Worm (Caenorhabditis elegans) whole organism, L1 larva: ENCODE measurements around the gene sri-60.
A peak's percentile ranks its signal among the peaks of the same experiment; 100 is the strongest.

Experiments
- C04F5.9 ChIP-seq: sonication (generic microtip); optimal IDR thresholded peaks from 2 replicates; lab custom pipeline; 2016; ENCODE audit warnings: missing genetic modification characterization, missing compliant biosample characterization
- C16A3.4 ChIP-seq: fragments of 150-350 bp; optimal IDR thresholded peaks from 2 replicates; lab custom pipeline; 2014; ENCODE audit warnings: missing biosample characterization, missing genetic modification characterization
- F16B12.6 ChIP-seq: fragments of 150-350 bp; optimal IDR thresholded peaks from 2 replicates; lab custom pipeline; 2014; ENCODE audit warnings: missing biosample characterization, missing genetic modification characterization
- aha-1 ChIP-seq: fragments of 150-350 bp; optimal IDR thresholded peaks from 2 replicates; lab custom pipeline; 2014; ENCODE audit warnings: missing biosample characterization, missing genetic modification characterization
- ceh-63 ChIP-seq: fragments of 200-800 bp; sonication (Bioruptor generic); optimal IDR thresholded peaks from 2 replicates; lab custom pipeline; 2018; ENCODE audit warnings: mild to moderate bottlenecking, missing genetic modification characterization, missing compliant biosample characterization
- ceh-8 ChIP-seq: fragments of 200-800 bp; sonication (Bioruptor generic); optimal IDR thresholded peaks from 2 replicates; lab custom pipeline; 2018; ENCODE audit warnings: mild to moderate bottlenecking, missing genetic modification characterization, moderate library complexity, missing compliant biosample characterization
- ceh-82 ChIP-seq, 3 experiments: fragments of 150-350 bp in 1 of 3; sonication (generic microtip) in 2 of 3; optimal IDR thresholded peaks; 2 replicates each; lab custom pipeline; 2014 to 2017; ENCODE audit warnings: missing biosample characterization in 3 of 3, missing genetic modification characterization in 3 of 3
- ceh-88 ChIP-seq: fragments of 200-800 bp; sonication (Bioruptor generic); IDR thresholded peaks from 2 replicates; pipeline ENCODE4 v1.3.6; 2022; ENCODE audit warnings: missing genetic modification characterization, missing compliant biosample characterization
- ceh-90 ChIP-seq: sonication (generic microtip); optimal IDR thresholded peaks from 2 replicates; lab custom pipeline; 2016; ENCODE audit warnings: missing genetic modification characterization, missing compliant biosample characterization
- ces-1 ChIP-seq: fragments of 150-350 bp; optimal IDR thresholded peaks from 2 replicates; lab custom pipeline; 2014; ENCODE audit warnings: missing biosample characterization, missing genetic modification reagents, missing genetic modification characterization
- dsc-1 ChIP-seq: sonication (generic microtip); optimal IDR thresholded peaks from 2 replicates; lab custom pipeline; 2016; ENCODE audit warnings: mild to moderate bottlenecking, missing genetic modification characterization, missing compliant biosample characterization
- efl-3 ChIP-seq: fragments of 200-800 bp; sonication (Bioruptor generic); optimal IDR thresholded peaks from 2 replicates; lab custom pipeline; 2018; ENCODE audit warnings: mild to moderate bottlenecking, missing genetic modification characterization, missing compliant biosample characterization
- elt-2 ChIP-seq: sonication (generic microtip); optimal IDR thresholded peaks from 2 replicates; lab custom pipeline; 2016; ENCODE audit warnings: missing genetic modification characterization, mild to moderate bottlenecking, inconsistent platforms, missing compliant biosample characterization, missing genetic modification reagents
- elt-3 ChIP-seq, 6 experiments: fragments of 150-350 bp in 1 of 6; sonication (generic microtip); optimal IDR thresholded peaks; 2 replicates each; lab custom pipeline; 2017 to 2018; ENCODE audit warnings: missing biosample characterization in 6 of 6, missing genetic modification characterization in 6 of 6, inconsistent platforms in 1 of 6
- ets-5 ChIP-seq: fragments of 200-800 bp; sonication (Bioruptor generic); IDR thresholded peaks from 2 replicates; pipeline ENCODE4 v1.3.6; 2022; ENCODE audit warnings: missing genetic modification characterization, missing compliant biosample characterization
- fkh-10 ChIP-seq: sonication (generic microtip); optimal IDR thresholded peaks from 2 replicates; lab custom pipeline; 2017; ENCODE audit warnings: missing biosample characterization, missing genetic modification reagents, missing genetic modification characterization
- fkh-4 ChIP-seq: sonication (generic microtip); optimal IDR thresholded peaks from 2 replicates; lab custom pipeline; 2016; ENCODE audit warnings: missing compliant biosample characterization, missing genetic modification characterization, borderline replicate concordance
- fkh-8 ChIP-seq: sonication (generic microtip); optimal IDR thresholded peaks from 2 replicates; lab custom pipeline; 2016; ENCODE audit warnings: mild to moderate bottlenecking, missing genetic modification characterization, missing compliant biosample characterization
- fos-1 ChIP-seq: fragments of 150-350 bp; optimal IDR thresholded peaks from 2 replicates; lab custom pipeline; 2014; ENCODE audit warnings: missing biosample characterization, missing genetic modification characterization
- grh-1 ChIP-seq: fragments of 200-800 bp; sonication (Bioruptor generic); IDR thresholded peaks from 2 replicates; pipeline ENCODE4 v1.3.6; 2022; ENCODE audit warnings: missing genetic modification reagents, missing genetic modification characterization, missing compliant biosample characterization
- hlh-17 ChIP-seq: fragments of 200-800 bp; sonication (Bioruptor generic); optimal IDR thresholded peaks from 2 replicates; lab custom pipeline; 2018; ENCODE audit warnings: missing genetic modification characterization, mild to moderate bottlenecking, missing compliant biosample characterization, moderate library complexity, borderline replicate concordance
- hlh-4 ChIP-seq: sonication (generic microtip); optimal IDR thresholded peaks from 2 replicates; lab custom pipeline; 2016; ENCODE audit warnings: mild to moderate bottlenecking, missing genetic modification characterization, missing compliant biosample characterization
- hpl-2 ChIP-seq: fragments of 150-350 bp; optimal IDR thresholded peaks from 2 replicates; lab custom pipeline; 2014; ENCODE audit warnings: missing biosample characterization, missing genetic modification reagents, missing genetic modification characterization
- lin-15B ChIP-seq: fragments of 150-350 bp; sonication (generic microtip); optimal IDR thresholded peaks from 3 replicates; lab custom pipeline; 2014; ENCODE audit warnings: missing biosample characterization, missing genetic modification characterization
- lin-35 ChIP-seq, 2 experiments: fragments of 150-350 bp; optimal IDR thresholded peaks; 2 replicates each; lab custom pipeline; 2014; ENCODE audit warnings: missing biosample characterization in 2 of 2, missing genetic modification characterization in 2 of 2, missing genetic modification reagents in 2 of 2
- lsy-2 ChIP-seq, 2 experiments: fragments of 150-350 bp; optimal IDR thresholded peaks; 2 replicates each; lab custom pipeline; 2014; ENCODE audit warnings: missing biosample characterization in 2 of 2, missing genetic modification characterization in 2 of 2
- mab-9 ChIP-seq: fragments of 200-800 bp; sonication (Bioruptor generic); IDR thresholded peaks from 2 replicates; pipeline ENCODE4 v1.3.6; 2022; ENCODE audit warnings: missing genetic modification reagents, missing genetic modification characterization, missing compliant biosample characterization
- mdl-1 ChIP-seq, 2 experiments: fragments of 150-350 bp; optimal IDR thresholded peaks; 2 replicates each; lab custom pipeline; 2014 to 2017; ENCODE audit warnings: missing biosample characterization in 2 of 2, missing genetic modification characterization in 2 of 2, inconsistent platforms in 1 of 2
- mep-1 ChIP-seq: fragments of 150-350 bp; optimal IDR thresholded peaks from 2 replicates; lab custom pipeline; 2014; ENCODE audit warnings: missing biosample characterization, missing genetic modification characterization
- nhr-20 ChIP-seq: sonication (generic microtip); optimal IDR thresholded peaks from 2 replicates; lab custom pipeline; 2016; ENCODE audit warnings: mild to moderate bottlenecking, missing genetic modification characterization, missing compliant biosample characterization
- nhr-47 ChIP-seq: sonication (generic microtip); optimal IDR thresholded peaks from 2 replicates; lab custom pipeline; 2016; ENCODE audit warnings: mild to moderate bottlenecking, missing genetic modification characterization, moderate library complexity, missing compliant biosample characterization
- nhr-71 ChIP-seq: sonication (generic microtip); optimal IDR thresholded peaks from 2 replicates; lab custom pipeline; 2016; ENCODE audit warnings: mild to moderate bottlenecking, missing genetic modification characterization, moderate library complexity, missing compliant biosample characterization
- nhr-76 ChIP-seq: sonication (generic microtip); optimal IDR thresholded peaks from 2 replicates; lab custom pipeline; 2017; ENCODE audit warnings: missing biosample characterization, missing genetic modification characterization
- nhr-84 ChIP-seq: sonication (generic microtip); optimal IDR thresholded peaks from 2 replicates; lab custom pipeline; 2017; ENCODE audit warnings: missing biosample characterization, missing genetic modification characterization
- nhr-85 ChIP-seq: sonication (generic microtip); peaks from one replicate; lab custom pipeline; 2016; ENCODE audit warnings: missing genetic modification characterization, inconsistent platforms, missing compliant biosample characterization
- pag-3 ChIP-seq: sonication (generic microtip); optimal IDR thresholded peaks from 2 replicates; lab custom pipeline; 2017; ENCODE audit warnings: missing genetic modification characterization, mild to moderate bottlenecking, missing compliant biosample characterization, antibody characterized with exemption, borderline replicate concordance; ENCODE audit not compliant: insufficient read depth
- pax-3 ChIP-seq: fragments of 200-800 bp; sonication (Bioruptor generic); optimal IDR thresholded peaks from 2 replicates; lab custom pipeline; 2018; ENCODE audit warnings: mild to moderate bottlenecking, missing genetic modification characterization, moderate library complexity, missing compliant biosample characterization
- pqm-1 ChIP-seq: sonication (generic microtip); optimal IDR thresholded peaks from 3 replicates; lab custom pipeline; 2017; ENCODE audit warnings: missing biosample characterization, missing genetic modification characterization
- snpc-4 ChIP-seq: fragments of 150-350 bp; optimal IDR thresholded peaks from 2 replicates; lab custom pipeline; 2014; ENCODE audit warnings: missing biosample characterization, missing genetic modification characterization
- sox-4 ChIP-seq: sonication (generic microtip); optimal IDR thresholded peaks from 2 replicates; lab custom pipeline; 2016; ENCODE audit warnings: missing genetic modification characterization, missing compliant biosample characterization
- tbx-2 ChIP-seq: sonication (generic microtip); optimal IDR thresholded peaks from 2 replicates; lab custom pipeline; 2016; ENCODE audit warnings: missing genetic modification characterization, missing compliant biosample characterization
- unc-30 ChIP-seq: sonication (generic microtip); optimal IDR thresholded peaks from 2 replicates; lab custom pipeline; 2017; ENCODE audit warnings: missing biosample characterization, missing genetic modification characterization
- unc-86 ChIP-seq: sonication (generic microtip); optimal IDR thresholded peaks from 2 replicates; lab custom pipeline; 2016; ENCODE audit warnings: missing genetic modification characterization, missing compliant biosample characterization
- vab-15 ChIP-seq: sonication (generic microtip); optimal IDR thresholded peaks from 2 replicates; lab custom pipeline; 2017; ENCODE audit warnings: missing genotype, mild to moderate bottlenecking, missing genetic modification characterization, missing compliant biosample characterization
- xbp-1 ChIP-seq: sonication (generic microtip); optimal IDR thresholded peaks from 2 replicates; lab custom pipeline; 2016; ENCODE audit warnings: missing genetic modification characterization, missing compliant biosample characterization
- zip-4 ChIP-seq: fragments of 200-800 bp; sonication (Bioruptor generic); optimal IDR thresholded peaks from 2 replicates; lab custom pipeline; 2018; ENCODE audit warnings: mild to moderate bottlenecking, missing genetic modification characterization, moderate library complexity, missing compliant biosample characterization
- ztf-11 ChIP-seq, 2 experiments: sonication (generic microtip); optimal IDR thresholded peaks; 2 replicates each; lab custom pipeline; 2016 to 2017; ENCODE audit warnings: missing genetic modification characterization in 2 of 2, missing biosample characterization in 1 of 2, missing compliant biosample characterization in 1 of 2
- ztf-4 ChIP-seq: fragments of 150-350 bp; optimal IDR thresholded peaks from 2 replicates; lab custom pipeline; 2014; ENCODE audit warnings: missing biosample characterization, missing genetic modification characterization

The sri-60 gene

DNA sequence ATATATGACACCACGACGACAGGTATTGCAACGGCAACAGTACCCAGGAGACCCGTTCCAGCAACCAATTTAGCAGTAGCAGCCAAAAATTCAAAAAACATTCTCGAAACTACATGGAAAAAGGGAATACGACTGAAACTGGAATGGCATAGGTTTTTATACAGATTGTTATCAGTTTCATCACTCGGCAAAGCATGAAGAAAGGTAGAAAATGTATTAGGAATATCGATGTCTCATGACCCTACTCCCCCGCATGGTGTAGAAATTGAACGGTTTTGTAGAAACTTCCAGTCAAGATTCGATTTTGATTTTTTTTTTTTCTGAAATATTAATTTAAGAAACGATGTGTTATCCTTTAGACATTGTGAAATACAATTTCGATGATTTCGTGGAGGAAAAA, 8.3 kb upstream of the sri-60 start, which contains the start of gene T05A8.2:
TSS of gene T05A8.2 (minus strand) at position 101 of the 400 bp plus-strand sequence.
- TF ChIP-seq dsc-1 (tag; lab: Kevin White, UChicago) (no peak), pqm-1 (no peak), ztf-4 (tag; lab: Kevin White, UChicago) (no peak), nhr-85 (no peak), C04F5.9 (tag; lab: Kevin White, UChicago) (no peak), ceh-90 (tag; lab: Kevin White, UChicago) (no peak), fos-1 (tag; lab: Kevin White, UChicago) (no peak), tbx-2 (tag; lab: Kevin White, UChicago) (no peak), ztf-11 (tag; optimal IDR thresholded peaks at IDR 0.05; lab: Kevin White, UChicago) (no peak), zip-4 (no peak)

DNA sequence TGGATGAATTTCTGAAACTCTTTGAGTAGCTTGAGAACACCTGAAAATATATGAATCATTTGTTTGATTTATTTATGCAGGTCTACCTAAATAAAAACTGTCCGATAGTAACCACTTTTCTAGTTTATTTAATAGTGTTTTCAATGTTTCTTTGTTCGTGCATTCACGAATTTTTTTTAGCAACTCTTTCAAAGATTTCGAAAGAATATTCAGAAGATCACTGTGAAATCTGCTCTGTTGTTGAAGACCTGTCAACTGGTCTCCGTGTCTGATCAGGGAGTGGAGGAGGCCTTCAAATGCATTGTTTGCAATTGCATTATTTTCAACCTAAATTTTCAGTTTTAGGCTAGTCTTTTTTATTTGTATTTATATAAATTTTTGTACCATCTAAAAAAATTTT, 7.3 kb upstream of the sri-60 start, which contains the start of gene T05A8.1:
TSS of gene T05A8.1 (minus strand) at position 101 of the 400 bp plus-strand sequence.
- TF ChIP-seq nhr-71 (tag; lab: Kevin White, UChicago): no peak
- TF ChIP-seq fkh-4 (tag; lab: Kevin White, UChicago): no peak
- no peak for TF ChIP-seq ceh-90 (tag; lab: Kevin White, UChicago)
- TF ChIP-seq lin-35 (GFP tag; optimal IDR thresholded peaks at IDR 0.05; lab: Kevin White, UChicago): no peak
- TF ChIP-seq pag-3 (tag; lab: Kevin White, UChicago): no peak
- TF ChIP-seq xbp-1 (tag; lab: Kevin White, UChicago): no peak
- no peak for TF ChIP-seq aha-1

DNA sequence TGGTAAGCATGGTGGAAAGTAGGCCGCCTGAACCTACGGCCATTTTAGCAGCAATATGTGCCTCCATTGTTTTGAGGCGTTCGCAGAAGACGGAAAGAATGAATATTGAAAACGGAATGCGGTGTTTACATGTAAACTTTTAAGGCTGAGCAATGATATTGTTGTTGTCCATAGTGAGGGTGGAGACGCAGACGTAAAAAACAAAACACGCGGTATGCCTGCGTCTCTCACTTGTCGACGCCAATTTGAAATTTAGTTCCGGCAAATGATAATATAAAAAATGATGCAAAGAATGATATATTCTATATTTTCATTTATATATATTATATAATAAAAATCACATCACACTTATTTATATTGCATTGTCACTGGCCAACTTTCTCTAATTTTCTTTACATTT, 5.2 kb upstream of the sri-60 start, which contains the start of gene Y47G7B.2:
TSS of gene Y47G7B.2 (minus strand) at position 143 of the 400 bp plus-strand sequence.
- TF ChIP-seq C04F5.9 (tag; lab: Kevin White, UChicago) (no peak), pax-3 (no peak), snpc-4 (tag; lab: Kevin White, UChicago) (no peak), fkh-4 (tag; lab: Kevin White, UChicago) (no peak), C16A3.4 (no peak), grh-1 (GFP tag; lab: Robert Waterston, UW) (no peak), zip-4 (no peak), mab-9 (GFP tag; lab: Robert Waterston, UW) (no peak), nhr-84 (tag; lab: Kevin White, UChicago) (no peak), ceh-63 (GFP tag; lab: Kevin White, UChicago) (no peak), ceh-8 (GFP tag; lab: Kevin White, UChicago) (no peak), ets-5 (GFP tag; lab: Robert Waterston, UW) (no peak), dsc-1 (tag; lab: Kevin White, UChicago) (no peak), unc-86 (tag; lab: Kevin White, UChicago) (no peak), ceh-82 (tag; optimal IDR thresholded peaks at IDR 0.05; lab: Kevin White, UChicago) (no peak), vab-15 (tag; lab: Kevin White, UChicago) (no peak), elt-3 (tag; optimal IDR thresholded peaks at IDR 0.05; lab: Kevin White, UChicago) (no peak), hlh-17 (GFP tag; lab: Kevin White, UChicago) (no peak), ces-1 (GFP tag; lab: Kevin White, UChicago) (no peak), fkh-10 (GFP tag; lab: Kevin White, UChicago) (no peak), lin-15B (tag; lab: Kevin White, UChicago) (no peak), fkh-8 (tag; lab: Kevin White, UChicago) (peak; percentile 55), elt-2 (tag; lab: Kevin White, UChicago) (no peak), F16B12.6 (tag; lab: Kevin White, UChicago) (no peak), ztf-11 (tag; optimal IDR thresholded peaks at IDR 0.05; lab: Kevin White, UChicago) (no peak), nhr-20 (tag; lab: Kevin White, UChicago) (peak; percentile 7), hlh-4 (tag; lab: Kevin White, UChicago) (no peak), lin-35 (GFP tag; optimal IDR thresholded peaks at IDR 0.05; lab: Kevin White, UChicago) (peak in 1 of 2 experiments; percentile 34), nhr-76 (tag; lab: Kevin White, UChicago) (no peak), hpl-2 (GFP tag; lab: Kevin White, UChicago) (no peak), ceh-90 (tag; lab: Kevin White, UChicago) (no peak), mdl-1 (tag; optimal IDR thresholded peaks at IDR 0.05; lab: Kevin White, UChicago) (peak in 1 of 2 experiments; percentile 8), ceh-88 (no peak), nhr-47 (peak; percentile 23), mep-1 (tag; lab: Kevin White, UChicago) (no peak), lsy-2 (tag; optimal IDR thresholded peaks at IDR 0.05; lab: Kevin White, UChicago) (no peak), tbx-2 (tag; lab: Kevin White, UChicago) (no peak), efl-3 (no peak), sox-4 (tag; lab: Kevin White, UChicago) (no peak), unc-30 (tag; lab: Kevin White, UChicago) (no peak)
